Worm (Caenorhabditis elegans): ENCODE measurements around the gene str-170.

- TF ChIP-seq nhr-12 (tag; optimal IDR thresholded peaks at IDR 0.05) = no peak
- TF ChIP-seq tlp-1 (tag; optimal IDR thresholded peaks at IDR 0.05) = no peak
- no peak for TF ChIP-seq nhr-76 (tag; optimal IDR thresholded peaks at IDR 0.05)
- no peak for TF ChIP-seq lin-39 (tag; optimal IDR thresholded peaks at IDR 0.05)
These were observed 12.4 kb downstream of the str-170 start, which contains the start of gene sgnh-1 for ce11 chrIV:4889613-4890012.
